Worm (Caenorhabditis elegans) whole organism, L2 larva: ENCODE data around the gene srw-60.
A peak's percentile ranks its signal among the peaks of the same experiment; 100 is the strongest.

Experiments
- alr-1 ChIP-seq: fragments of 150-350 bp; optimal IDR thresholded peaks from 2 replicates; lab custom pipeline; 2014; ENCODE audit warnings: missing biosample characterization, missing genetic modification characterization
- ama-1 ChIP-seq: fragments of 150-350 bp; optimal IDR thresholded peaks from 2 replicates; lab custom pipeline; 2018; ENCODE audit warnings: inconsistent platforms
- lin-11 ChIP-seq: fragments of 150-350 bp; sonication (generic microtip); optimal IDR thresholded peaks from 2 replicates; lab custom pipeline; 2014; ENCODE audit warnings: missing biosample characterization, missing genetic modification characterization, inconsistent platforms, mixed read lengths
- lin-39 ChIP-seq: fragments of 150-350 bp; optimal IDR thresholded peaks from 2 replicates; lab custom pipeline; 2014; ENCODE audit warnings: missing biosample characterization, missing genetic modification reagents, missing genetic modification characterization
- mdl-1 ChIP-seq, 2 experiments: fragments of 150-350 bp in 1 of 2; sonication (generic microtip) in 1 of 2; optimal IDR thresholded peaks; 2 replicates each; lab custom pipeline; 2017; ENCODE audit warnings: missing biosample characterization in 2 of 2, missing genetic modification characterization in 2 of 2
- nhr-11 ChIP-seq: fragments of 150-350 bp; optimal IDR thresholded peaks from 2 replicates; lab custom pipeline; 2014; ENCODE audit warnings: missing biosample characterization, missing genetic modification characterization
- nhr-77 ChIP-seq: fragments of 150-350 bp; optimal IDR thresholded peaks from 2 replicates; lab custom pipeline; 2014; ENCODE audit warnings: missing biosample characterization, missing genetic modification characterization
- skn-1 ChIP-seq: sonication (generic microtip); optimal IDR thresholded peaks from 2 replicates; lab custom pipeline; 2017; ENCODE audit warnings: missing biosample characterization, missing genetic modification characterization
- snpc-4 ChIP-seq: fragments of 150-350 bp; optimal IDR thresholded peaks from 2 replicates; lab custom pipeline; 2014; ENCODE audit warnings: missing biosample characterization, missing genetic modification characterization
- unc-62 ChIP-seq: fragments of 150-350 bp; optimal IDR thresholded peaks from 2 replicates; lab custom pipeline; 2014; ENCODE audit warnings: missing biosample characterization, missing genetic modification reagents, missing genetic modification characterization
- zag-1 ChIP-seq: fragments of 150-350 bp; optimal IDR thresholded peaks from 2 replicates; lab custom pipeline; 2014; ENCODE audit warnings: missing biosample characterization, missing genetic modification characterization
- ztf-11 ChIP-seq: sonication (generic microtip); optimal IDR thresholded peaks from 2 replicates; lab custom pipeline; 2017; ENCODE audit warnings: missing biosample characterization, missing genetic modification characterization

DNA sequence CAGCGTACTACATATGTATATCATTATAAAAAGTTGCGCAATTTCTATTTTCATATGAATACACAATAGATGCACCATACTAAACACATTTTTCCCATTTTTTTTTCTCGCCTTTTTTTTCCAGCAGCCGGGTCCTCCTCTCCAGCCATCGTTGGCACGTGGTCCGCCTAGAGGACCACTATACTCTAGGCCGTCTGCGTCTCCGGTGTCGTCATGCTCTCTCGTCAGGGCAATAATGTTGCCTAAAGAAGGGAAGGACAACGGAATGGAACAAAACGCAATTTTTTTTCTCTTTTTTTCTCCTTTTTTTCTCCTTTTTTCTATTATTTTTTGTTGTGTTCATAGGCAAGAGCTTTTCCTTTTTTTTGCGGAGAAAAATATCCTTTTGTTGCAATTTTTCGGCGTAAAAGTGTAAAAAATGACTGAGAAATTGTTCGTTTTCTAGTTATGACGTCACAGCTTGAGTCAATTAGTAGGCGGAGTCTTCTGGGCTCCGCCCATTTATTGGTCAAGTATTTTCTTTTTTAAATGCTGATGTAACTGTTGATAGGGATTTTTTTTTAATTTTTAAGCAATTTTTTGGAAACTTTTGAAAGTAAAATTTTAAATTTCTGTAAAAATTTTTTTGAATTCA lies 4.2 kb downstream of the srw-60 start:
- TF ChIP-seq lin-11 (tag; lab: Kevin White, UChicago), result peak; percentile 7
- TF ChIP-seq snpc-4 (tag; lab: Kevin White, UChicago), result no peak
- TF ChIP-seq lin-39, result no peak
- TF ChIP-seq ama-1 (lab: Kevin White, UChicago), result no peak
- TF ChIP-seq unc-62 (GFP tag; lab: Kevin White, UChicago), result no peak
- TF ChIP-seq mdl-1 (tag; optimal IDR thresholded peaks at IDR 0.05; lab: Kevin White, UChicago), result peak; percentile 97 to 98
- TF ChIP-seq zag-1 (tag; lab: Kevin White, UChicago), result peak; percentile 81
- no peak for TF ChIP-seq nhr-11 (tag; lab: Kevin White, UChicago)
- TF ChIP-seq skn-1 (tag; lab: Kevin White, UChicago), result no peak
- TF ChIP-seq ztf-11 (tag; lab: Kevin White, UChicago), result no peak
- no peak for TF ChIP-seq alr-1
- no peak for TF ChIP-seq nhr-77 (tag; lab: Kevin White, UChicago)
